Fruit fly (Drosophila melanogaster) whole organism: ENCODE results near the gene TwdlH.

Experiments used
- CG8478 ChIP-seq: fragments of >200 bp; optimal IDR thresholded peaks from 2 replicates; lab custom pipeline; 2018; ENCODE audit warnings: inconsistent platforms
- Dll ChIP-seq: fragments of >200 bp; optimal IDR thresholded peaks from 2 replicates; lab custom pipeline; 2017
- EcR ChIP-seq, 2 experiments: fragments of >200 bp; optimal IDR thresholded peaks; 2 replicates each; lab custom pipeline; 2017; ENCODE audit warnings: missing biosample characterization in 2 of 2, missing genetic modification characterization in 2 of 2, missing genetic modification reagents in 2 of 2
- pan ChIP-seq: fragments of >200 bp; optimal IDR thresholded peaks from 2 replicates; lab custom pipeline; 2017
- psq ChIP-seq: fragments of >200 bp; optimal IDR thresholded peaks from 2 replicates; lab custom pipeline; 2017
- usp ChIP-seq: fragments of >200 bp; optimal IDR thresholded peaks from 2 replicates; lab custom pipeline; 2017; ENCODE audit warnings: missing biosample characterization, missing genetic modification characterization, mixed read lengths

Gene TwdlH

dm6 chr3R:26629618-26630017, 3.9 kb upstream of the TwdlH start, which contains the start of gene TwdlJ:
TSS of gene TwdlJ (plus strand) at chr3R:26629918.
- no peak for TF ChIP-seq pan (lab: Kevin White, UChicago)
- no peak for TF ChIP-seq Dll (lab: Kevin White, UChicago)
- no peak for TF ChIP-seq usp (GFP tag; lab: Kevin White, UChicago)
- TF ChIP-seq psq (lab: Kevin White, UChicago) = no peak
- TF ChIP-seq CG8478 (lab: Kevin White, UChicago) = no peak
- no peak for TF ChIP-seq EcR (GFP tag; optimal IDR thresholded peaks at IDR 0.05; lab: Kevin White, UChicago)

dm6 chr3R:26631334-26631919, 2.1 kb upstream of the TwdlH start, which contains the start of gene TwdlN:
TSS of gene TwdlN (plus strand) at chr3R:26631869.
- TF ChIP-seq Dll (lab: Kevin White, UChicago) (no peak), CG8478 (lab: Kevin White, UChicago) (no peak), pan (lab: Kevin White, UChicago) (no peak)

- TF ChIP-seq Dll (lab: Kevin White, UChicago) (no peak), CG8478 (lab: Kevin White, UChicago) (no peak), usp (GFP tag; lab: Kevin White, UChicago) (no peak)
Measured at dm6 chr3R:26633010-26633409, 522 bp upstream of the TwdlH start.

dm6 chr3R:26634585-26634984, 1.1 kb downstream of the TwdlH start, which contains the start of gene TwdlR:
TSS of gene TwdlR (plus strand) at chr3R:26634885.
- no peak for TF ChIP-seq Dll (lab: Kevin White, UChicago)
- TF ChIP-seq CG8478 (lab: Kevin White, UChicago) = no peak
- TF ChIP-seq EcR (GFP tag; optimal IDR thresholded peaks at IDR 0.05; lab: Kevin White, UChicago) = no peak
- TF ChIP-seq pan (lab: Kevin White, UChicago) = no peak
- TF ChIP-seq usp (GFP tag; lab: Kevin White, UChicago) = no peak
- TF ChIP-seq psq (lab: Kevin White, UChicago) = no peak

DNA sequence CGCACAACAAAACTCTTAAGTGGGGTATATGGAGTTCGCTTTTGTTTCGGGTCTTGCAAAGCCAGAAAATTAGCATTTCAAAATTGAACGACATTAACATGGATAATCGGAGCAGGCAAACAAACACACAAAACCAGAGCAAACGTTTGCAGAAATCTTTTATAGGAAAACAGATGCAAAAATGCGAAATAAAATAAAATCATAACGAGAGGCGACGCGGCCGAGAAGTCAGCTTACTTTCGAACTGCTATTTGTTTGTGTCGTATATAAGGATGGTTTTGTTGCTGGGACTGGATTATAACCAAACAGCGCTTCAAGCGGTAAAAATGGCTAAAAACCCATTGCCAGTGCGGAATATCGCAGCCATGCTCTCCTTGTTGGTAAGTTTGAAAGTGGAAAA, 2.9 kb downstream of the TwdlH start, which contains the start of gene TwdlS:
Gene TwdlS, plus strand, starts transcription at position 301 of the 400 bp plus-strand sequence.
- TF ChIP-seq psq (lab: Kevin White, UChicago) (no peak), usp (GFP tag; lab: Kevin White, UChicago) (no peak), CG8478 (lab: Kevin White, UChicago) (no peak), EcR (GFP tag; optimal IDR thresholded peaks at IDR 0.05; lab: Kevin White, UChicago) (no peak), pan (lab: Kevin White, UChicago) (no peak), Dll (lab: Kevin White, UChicago) (no peak)

DNA sequence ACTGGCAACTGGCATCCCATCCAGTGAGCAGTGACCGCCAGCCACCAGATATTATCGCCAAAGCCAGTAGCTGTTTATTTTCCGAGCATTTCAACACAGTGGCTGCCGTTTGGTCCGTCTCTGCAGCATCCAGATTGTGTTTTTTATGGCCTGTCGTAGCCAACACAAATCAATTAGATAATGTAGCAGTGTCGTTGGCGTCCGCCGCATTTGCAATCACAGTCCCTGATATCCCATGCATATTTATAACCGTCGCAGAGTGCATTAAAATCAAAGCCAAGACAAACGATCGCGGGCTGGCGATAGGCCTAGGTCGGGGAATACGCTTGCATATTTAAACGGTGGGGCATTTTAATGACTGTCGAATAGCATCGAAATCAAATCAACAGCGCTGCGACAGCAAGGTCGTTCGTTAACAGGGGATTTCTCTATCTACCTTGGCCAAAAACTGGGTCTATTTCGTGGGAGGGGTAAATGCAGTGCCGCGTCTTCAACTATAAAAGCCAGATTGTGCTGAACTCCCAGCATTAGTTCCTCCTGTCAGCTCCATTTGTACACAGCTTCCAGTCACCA, 6.1 kb downstream of the TwdlH start, which contains the start of gene TwdlD:
Gene TwdlD, plus strand, starts transcription at position 523 of the 573 bp plus-strand sequence.
- TF ChIP-seq Dll (lab: Kevin White, UChicago) (no peak), CG8478 (lab: Kevin White, UChicago) (no peak)

DNA sequence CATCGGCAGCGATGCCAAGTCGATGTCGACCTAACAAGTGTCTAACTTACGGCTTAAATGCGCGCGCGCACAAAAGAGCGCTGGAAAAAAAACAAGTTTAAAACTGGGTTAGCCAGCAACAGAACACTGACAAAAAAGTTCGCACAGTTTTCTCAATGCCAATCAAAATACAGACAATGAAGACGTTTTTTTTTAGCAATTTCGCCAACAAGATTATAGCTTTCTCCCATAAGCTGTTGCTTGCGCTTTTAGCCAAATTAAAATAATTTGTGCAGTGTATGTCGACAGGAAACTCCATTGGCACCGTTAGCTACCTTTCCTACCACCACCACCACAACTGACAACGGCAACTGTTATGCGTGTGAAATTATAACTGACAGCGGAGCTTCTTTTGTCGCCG, 21.1 kb downstream of the TwdlH start:
- no peak for TF ChIP-seq psq (lab: Kevin White, UChicago)
- no peak for TF ChIP-seq CG8478 (lab: Kevin White, UChicago)
- no peak for TF ChIP-seq pan (lab: Kevin White, UChicago)
- no peak for TF ChIP-seq EcR (GFP tag; optimal IDR thresholded peaks at IDR 0.05; lab: Kevin White, UChicago)
- TF ChIP-seq usp (GFP tag; lab: Kevin White, UChicago) = no peak
- TF ChIP-seq Dll (lab: Kevin White, UChicago) = no peak

DNA sequence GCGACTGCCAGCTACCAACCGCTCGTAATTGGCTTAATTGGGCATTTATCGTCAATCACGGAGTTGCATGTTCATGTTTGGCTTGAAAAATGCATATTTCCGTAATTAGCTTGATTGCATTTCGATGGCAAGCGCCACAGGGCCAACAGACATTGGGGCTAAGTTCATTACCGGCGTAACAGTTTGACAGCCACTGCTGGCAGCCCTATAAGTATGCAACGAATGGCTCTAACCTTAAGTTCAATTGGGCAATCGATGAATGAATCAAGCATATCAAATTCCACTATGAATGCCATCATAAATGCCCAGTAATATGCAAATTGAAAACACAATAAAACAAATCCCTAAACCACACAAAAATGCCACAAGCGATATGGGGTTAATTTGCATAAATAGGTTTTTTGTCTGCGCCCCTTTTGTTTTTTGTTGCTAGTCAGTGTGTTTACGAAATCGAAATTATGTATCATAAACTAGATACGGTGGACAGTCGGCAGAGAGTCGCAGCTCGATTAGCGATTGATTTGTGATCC, 21.9 kb downstream of the TwdlH start:
- TF ChIP-seq EcR (GFP tag; optimal IDR thresholded peaks at IDR 0.05; lab: Kevin White, UChicago) = no peak
- no peak for TF ChIP-seq pan (lab: Kevin White, UChicago)

- TF ChIP-seq pan (lab: Kevin White, UChicago) = no peak
- no peak for TF ChIP-seq usp (GFP tag; lab: Kevin White, UChicago)
- no peak for TF ChIP-seq Dll (lab: Kevin White, UChicago)
- TF ChIP-seq psq (lab: Kevin White, UChicago) = no peak
- no peak for TF ChIP-seq EcR (GFP tag; optimal IDR thresholded peaks at IDR 0.05; lab: Kevin White, UChicago)
- TF ChIP-seq CG8478 (lab: Kevin White, UChicago) = no peak
Measured at dm6 chr3R:26656140-26656539, 22.6 kb downstream of the TwdlH start, which contains the start of gene Tb. TSS of gene Tb (plus strand) at chr3R:26656440.

DNA sequence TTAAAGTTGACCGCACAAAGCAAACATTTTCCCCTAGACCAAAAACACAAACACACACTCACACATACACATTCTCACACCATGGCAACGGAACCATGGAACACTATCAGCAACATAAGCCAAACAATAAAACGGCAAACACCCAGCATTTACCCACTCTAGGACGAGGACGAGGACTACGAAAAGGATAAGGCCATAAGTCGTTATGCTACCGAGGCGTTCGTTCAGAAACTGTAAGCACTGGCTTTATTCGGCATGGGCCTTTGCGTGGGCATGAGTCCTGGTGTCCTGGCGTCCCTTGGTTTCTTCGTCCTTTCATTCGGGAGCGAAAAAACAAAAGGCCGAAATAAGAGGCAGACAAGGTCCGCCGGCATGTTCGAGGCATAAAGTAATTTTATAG, 36.7 kb downstream of the TwdlH start:
- TF ChIP-seq EcR (GFP tag; optimal IDR thresholded peaks at IDR 0.05; lab: Kevin White, UChicago) = no peak
- TF ChIP-seq CG8478 (lab: Kevin White, UChicago) = no peak
- TF ChIP-seq psq (lab: Kevin White, UChicago) = no peak
- TF ChIP-seq Dll (lab: Kevin White, UChicago) = no peak
- TF ChIP-seq pan (lab: Kevin White, UChicago) = no peak
- no peak for TF ChIP-seq usp (GFP tag; lab: Kevin White, UChicago)

DNA sequence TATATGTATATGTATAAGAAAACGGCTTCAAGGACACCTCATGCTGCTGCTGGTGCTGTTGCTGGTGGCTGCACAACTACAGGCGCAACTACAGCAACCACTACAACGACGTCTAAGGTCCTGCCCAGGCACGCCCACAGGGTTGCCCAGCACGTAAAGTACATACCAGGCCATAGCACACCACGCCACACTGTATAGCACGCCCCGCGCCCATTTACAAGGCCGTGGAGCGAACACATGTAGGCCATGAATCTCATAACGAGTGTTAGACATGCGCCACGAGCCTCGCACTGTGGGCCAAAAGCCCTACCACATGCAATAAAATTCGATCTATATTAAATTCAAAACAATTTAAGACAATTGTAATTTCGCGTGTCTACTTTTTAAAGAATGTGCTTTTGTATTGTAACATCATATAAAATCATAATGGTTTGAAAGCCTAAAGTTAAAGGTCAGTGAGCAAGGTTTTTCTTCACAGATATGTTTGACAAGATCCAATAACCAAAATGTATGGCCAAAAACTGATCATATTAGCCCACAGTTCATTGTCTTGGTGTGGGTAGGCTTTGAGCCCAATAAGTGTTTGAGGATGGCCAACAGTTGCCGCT, 38.1 kb downstream of the TwdlH start:
- no peak for TF ChIP-seq psq (lab: Kevin White, UChicago)
- no peak for TF ChIP-seq pan (lab: Kevin White, UChicago)
- TF ChIP-seq usp (GFP tag; lab: Kevin White, UChicago) = no peak
- no peak for TF ChIP-seq EcR (GFP tag; optimal IDR thresholded peaks at IDR 0.05; lab: Kevin White, UChicago)
- no peak for TF ChIP-seq Dll (lab: Kevin White, UChicago)
- no peak for TF ChIP-seq CG8478 (lab: Kevin White, UChicago)
